Worm (Caenorhabditis elegans): ENCODE data around the gene C13E3.1.

C13E3.1 gene

ce11 chrX:8911077-8911476 is 18.2 kb downstream of the C13E3.1 start, which contains the start of gene cyn-8 (continued):
- TF ChIP-seq lim-7 (GFP tag; IDR thresholded peaks at IDR 0.05) = no peak
- no peak for TF ChIP-seq lin-39 (tag; optimal IDR thresholded peaks at IDR 0.05)
- TF ChIP-seq madf-5 (GFP tag; IDR thresholded peaks at IDR 0.05) = no peak
- TF ChIP-seq lsy-2 (tag; optimal IDR thresholded peaks at IDR 0.05) = no peak
- TF ChIP-seq skn-1 (tag; optimal IDR thresholded peaks at IDR 0.05) = no peak
- TF ChIP-seq ces-1 (GFP tag; optimal IDR thresholded peaks at IDR 0.05) = no peak
- TF ChIP-seq mdt-29 (GFP tag; IDR thresholded peaks at IDR 0.05) = 0 out of 2 replicates have a peak, but pooled peaks have one; percentile 14
- no peak for TF ChIP-seq R02D3.7 (tag; optimal IDR thresholded peaks at IDR 0.05)
- no peak for TF ChIP-seq php-3 (GFP tag; IDR thresholded peaks at IDR 0.05)
- TF ChIP-seq rbr-2 (tag; optimal IDR thresholded peaks at IDR 0.05) = peak; percentile 23
- no peak for TF ChIP-seq nhr-237 (tag; optimal IDR thresholded peaks at IDR 0.05)
- no peak for TF ChIP-seq egl-27 (tag; optimal IDR thresholded peaks at IDR 0.05)
- no peak for TF ChIP-seq ctbp-1 (GFP tag; IDR thresholded peaks at IDR 0.05)
- TF ChIP-seq hmg-1.1 (GFP tag; IDR thresholded peaks at IDR 0.05) = 0 out of 2 replicates have a peak, but pooled peaks have one; percentile 48
- no peak for TF ChIP-seq ZK337.2 (GFP tag; IDR thresholded peaks at IDR 0.05)

DNA sequence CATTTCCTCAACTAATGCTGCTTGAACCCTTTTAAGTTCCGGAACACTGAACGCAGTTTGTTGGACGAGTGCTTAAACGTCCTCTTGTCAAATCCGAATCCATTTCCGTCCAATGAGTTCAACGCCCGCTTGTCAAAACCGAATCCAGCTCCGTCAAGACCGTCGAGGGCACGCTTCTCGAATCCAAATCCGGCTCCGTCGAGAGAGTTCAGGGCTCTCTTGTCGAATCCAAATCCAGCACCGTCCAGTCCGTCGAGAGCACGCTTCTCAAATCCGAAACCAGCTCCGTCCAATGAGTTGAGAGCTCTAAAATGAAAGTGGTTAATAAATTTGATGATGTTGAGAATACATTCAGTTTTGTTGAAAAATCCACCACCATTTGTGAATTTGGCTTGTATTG is 24.8 kb downstream of the C13E3.1 start:
- TF ChIP-seq skn-1 (tag; optimal IDR thresholded peaks at IDR 0.05) (no peak), lsy-2 (tag; optimal IDR thresholded peaks at IDR 0.05) (no peak), lin-1 (GFP tag; IDR thresholded peaks at IDR 0.05) (no peak), daf-12 (tag; optimal IDR thresholded peaks at IDR 0.05) (no peak), nhr-28 (tag; optimal IDR thresholded peaks at IDR 0.05) (no peak), mxl-3 (GFP tag; optimal IDR thresholded peaks at IDR 0.05) (no peak), nhr-76 (tag; optimal IDR thresholded peaks at IDR 0.05) (no peak), cey-2 (tag; optimal IDR thresholded peaks at IDR 0.05; ENCODE audit: borderline replicate concordance, insufficient read depth) (no peak), F26F4.8 (GFP tag; conservative IDR thresholded peaks at IDR 0.05) (no peak), mdt-29 (GFP tag; IDR thresholded peaks at IDR 0.05) (0 out of 2 replicates have a peak, but pooled peaks have one; percentile 10), D1046.2 (GFP tag; IDR thresholded peaks at IDR 0.05) (no peak), ceh-44 (GFP tag; IDR thresholded peaks at IDR 0.05) (no peak), set-16 (GFP tag; IDR thresholded peaks at IDR 0.05) (peak; percentile 52), nhr-25 (tag; optimal IDR thresholded peaks at IDR 0.05; ENCODE audit: borderline replicate concordance, insufficient read depth) (no peak), jun-1 (tag; optimal IDR thresholded peaks at IDR 0.05) (no peak)

- no peak for TF ChIP-seq ceh-32 (tag; optimal IDR thresholded peaks at IDR 0.05; ENCODE audit: poor library complexity)
- no peak for TF ChIP-seq egl-27 (tag; optimal IDR thresholded peaks at IDR 0.05)
- TF ChIP-seq nhr-28 (tag; optimal IDR thresholded peaks at IDR 0.05) = no peak
- no peak for TF ChIP-seq nhr-11 (tag; optimal IDR thresholded peaks at IDR 0.05)
- TF ChIP-seq Y75B8A.6 (GFP tag; IDR thresholded peaks at IDR 0.05) = no peak
- TF ChIP-seq F26F4.8 (GFP tag; conservative IDR thresholded peaks at IDR 0.05) = 0 out of 2 replicates have a peak, but pooled peaks have one; percentile 21
- TF ChIP-seq arid-1 (GFP tag; conservative IDR thresholded peaks at IDR 0.05) = no peak
- TF ChIP-seq lsy-2 (tag; optimal IDR thresholded peaks at IDR 0.05) = peak in 1 of 2 experiments; percentile 5
- TF ChIP-seq spr-3 (GFP tag; optimal IDR thresholded peaks at IDR 0.05) = no peak
- TF ChIP-seq ces-1 (GFP tag; optimal IDR thresholded peaks at IDR 0.05) = peak; percentile 85
- TF ChIP-seq daf-16 (GFP tag; optimal IDR thresholded peaks at IDR 0.05) = no peak
- TF ChIP-seq daf-16 (tag; optimal IDR thresholded peaks at IDR 0.05) = no peak
- TF ChIP-seq lir-3 (tag; optimal IDR thresholded peaks at IDR 0.05) = no peak
- no peak for TF ChIP-seq ceh-82 (tag; optimal IDR thresholded peaks at IDR 0.05)
- no peak for TF ChIP-seq ZK546.5 (tag; optimal IDR thresholded peaks at IDR 0.05)
- TF ChIP-seq hmg-1.1 (GFP tag; IDR thresholded peaks at IDR 0.05) = no peak
- TF ChIP-seq fkh-10 (GFP tag; optimal IDR thresholded peaks at IDR 0.05) = no peak
- TF ChIP-seq mxl-2 (GFP tag; conservative IDR thresholded peaks at IDR 0.05) = no peak
- TF ChIP-seq jun-1 (tag; optimal IDR thresholded peaks at IDR 0.05) = no peak
These were observed 25.9 kb downstream of the C13E3.1 start for ce11 chrX:8918792-8919191.
